Fruit fly (Drosophila melanogaster) whole organism, embryonic: ENCODE results near the gene CG32281.

Source experiments
- CG13894 ChIP-seq: fragments of 200-800 bp; sonication (Bioruptor generic); optimal IDR thresholded peaks from 3 replicates; lab custom pipeline; 2018; ENCODE audit warnings: missing biosample characterization, mild to moderate bottlenecking, missing genetic modification characterization, moderate library complexity
- CG7745 ChIP-seq: fragments of 200-800 bp; sonication (Bioruptor generic); optimal IDR thresholded peaks from 2 replicates; lab custom pipeline; 2018; ENCODE audit warnings: missing biosample characterization, mild to moderate bottlenecking, missing genetic modification characterization, moderate library complexity
- Dbx ChIP-seq: fragments of 200-800 bp; sonication (Bioruptor generic); IDR thresholded peaks from 3 replicates; pipeline ENCODE4 v1.3.6; 2022; ENCODE audit warnings: missing biosample characterization, missing genetic modification characterization
- Deaf1 ChIP-seq: fragments of 200-800 bp; optimal IDR thresholded peaks from 3 replicates; lab custom pipeline; 2019; ENCODE audit warnings: missing biosample characterization, mild to moderate bottlenecking, missing genetic modification characterization, moderate library complexity
- Meics ChIP-seq: fragments of 200-800 bp; sonication (Bioruptor generic); optimal IDR thresholded peaks from 2 replicates; lab custom pipeline; 2017; ENCODE audit warnings: missing biosample characterization, mild to moderate bottlenecking, missing genetic modification characterization
- Xbp1 ChIP-seq: fragments of 200-800 bp; sonication (Bioruptor generic); optimal IDR thresholded peaks from 3 replicates; lab custom pipeline; 2016; ENCODE audit warnings: missing biosample characterization, mild to moderate bottlenecking, missing genetic modification characterization
- pnt ChIP-seq: fragments of 200-800 bp; sonication (Bioruptor generic); optimal IDR thresholded peaks from 3 replicates; lab custom pipeline; 2016; ENCODE audit warnings: missing biosample characterization, missing genetic modification characterization
- stwl ChIP-seq: fragments of 200-800 bp; sonication (Bioruptor generic); optimal IDR thresholded peaks from 3 replicates; lab custom pipeline; 2018; ENCODE audit warnings: missing biosample characterization, mild to moderate bottlenecking, missing genetic modification characterization, moderate library complexity
- unpg ChIP-seq: fragments of 200-800 bp; sonication (Bioruptor generic); optimal IDR thresholded peaks from 3 replicates; lab custom pipeline; 2018; ENCODE audit warnings: missing biosample characterization, mild to moderate bottlenecking, missing genetic modification characterization, moderate library complexity

DNA sequence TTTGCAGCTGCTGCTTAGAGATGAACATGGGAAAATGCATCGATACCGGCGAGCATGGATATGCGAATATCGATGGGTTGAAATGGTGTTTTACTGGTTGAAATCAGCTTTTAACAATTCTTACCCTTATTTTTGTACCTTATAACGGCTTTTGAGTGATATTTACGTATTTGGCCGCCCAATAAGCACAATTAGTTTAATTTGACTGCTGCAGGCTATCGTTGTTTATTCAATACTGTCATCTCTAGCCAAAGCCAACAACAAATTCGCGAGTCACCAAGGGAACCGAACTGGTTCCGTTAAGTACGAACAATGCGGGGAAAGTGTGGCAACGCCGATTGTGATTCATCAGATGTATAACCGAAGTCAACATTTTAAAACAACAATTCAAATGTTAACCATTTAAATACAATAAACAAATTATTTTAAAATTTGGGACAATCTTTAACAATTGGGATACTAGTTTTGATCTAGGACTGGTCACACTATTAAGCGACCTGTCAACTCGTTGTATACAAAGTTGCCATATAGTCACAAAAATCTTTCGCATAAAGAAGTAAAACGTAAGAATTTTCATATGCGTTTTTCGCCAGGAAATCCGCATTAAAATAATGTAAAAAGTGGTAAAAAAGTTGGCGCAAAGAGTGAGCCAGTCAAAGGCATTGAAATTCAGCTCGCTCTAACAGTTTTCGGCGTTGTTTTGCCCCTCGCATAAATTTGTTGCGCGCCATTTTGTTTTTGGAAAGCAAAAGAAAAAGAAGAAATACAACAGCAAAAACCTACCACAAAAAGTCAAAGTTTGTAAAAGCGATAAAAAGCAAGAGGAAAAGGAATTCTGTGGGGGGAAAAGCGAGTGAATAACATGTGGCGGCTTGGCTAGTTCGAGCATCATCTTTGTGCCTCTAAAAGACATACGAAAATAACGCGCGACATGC lies 20.8 kb upstream of the CG32281 start, which contains the start of the genes Usp5 and BtbVII:
- TF ChIP-seq Deaf1 (tag; lab: Kevin White, UChicago) (no peak), CG7745 (tag; lab: Kevin White, UChicago) (no peak), unpg (peak; percentile 51), Xbp1 (GFP tag; lab: Kevin White, UChicago) (peak; percentile 59), stwl (peak; percentile 61), pnt (GFP tag; lab: Kevin White, UChicago) (peak; percentile 55), Dbx (peak; percentile 68), Meics (GFP tag; lab: Kevin White, UChicago) (peak; percentile 23), CG13894 (peak; percentile 75)
